Worm (Caenorhabditis elegans) whole organism, early embryonic: ENCODE measurements around the gene ufd-1.

Source experiments
- F13C5.2 ChIP-seq: sonication (generic microtip); optimal IDR thresholded peaks from 2 replicates; lab custom pipeline; 2017; ENCODE audit warnings: mild to moderate bottlenecking, missing genetic modification characterization, inconsistent platforms, missing compliant biosample characterization
- aly-1 ChIP-seq: sonication (generic microtip); optimal IDR thresholded peaks from 2 replicates; lab custom pipeline; 2016; ENCODE audit warnings: missing genetic modification characterization, missing compliant biosample characterization
- ama-1 ChIP-seq: fragments of 150-350 bp; optimal IDR thresholded peaks from 2 replicates; lab custom pipeline; 2014
- ceh-36 ChIP-seq: sonication (generic microtip); optimal IDR thresholded peaks from 2 replicates; lab custom pipeline; 2016; ENCODE audit warnings: missing genetic modification characterization, inconsistent platforms, missing compliant biosample characterization
- ets-7 ChIP-seq: sonication (generic microtip); optimal IDR thresholded peaks from 2 replicates; lab custom pipeline; 2016; ENCODE audit warnings: missing genotype, missing genetic modification characterization, missing compliant biosample characterization
- flt-1 ChIP-seq: fragments of 200-800 bp; sonication (Bioruptor generic); IDR thresholded peaks from 2 replicates; pipeline ENCODE4 v1.3.6; 2022; ENCODE audit warnings: missing genetic modification characterization, missing compliant biosample characterization
- hmg-4 ChIP-seq: fragments of 200-800 bp; sonication (Bioruptor generic); optimal IDR thresholded peaks from 2 replicates; lab custom pipeline; 2018; ENCODE audit warnings: mild to moderate bottlenecking, missing genetic modification characterization, missing compliant biosample characterization
- pes-1 ChIP-seq: fragments of 200-800 bp; sonication (Bioruptor generic); IDR thresholded peaks from 2 replicates; pipeline ENCODE4 v1.3.6; 2022; ENCODE audit warnings: missing genetic modification reagents, missing genetic modification characterization, missing compliant biosample characterization
- scrt-1 ChIP-seq: fragments of 200-800 bp; sonication (Bioruptor generic); IDR thresholded peaks from 2 replicates; pipeline ENCODE4 v1.3.6; 2022; ENCODE audit warnings: missing genetic modification characterization, missing compliant biosample characterization
- sea-1 ChIP-seq: fragments of 200-800 bp; sonication (Bioruptor generic); conservative IDR thresholded peaks from 2 replicates; pipeline ENCODE4 v1.3.6; 2022; ENCODE audit warnings: missing genetic modification characterization, missing compliant biosample characterization
- tbx-11 ChIP-seq: fragments of 200-800 bp; sonication (Bioruptor generic); IDR thresholded peaks from 2 replicates; pipeline ENCODE4 v1.3.6; 2022; ENCODE audit warnings: missing genetic modification characterization, missing compliant biosample characterization
- tra-4 ChIP-seq: sonication (generic microtip); optimal IDR thresholded peaks from 2 replicates; lab custom pipeline; 2017; ENCODE audit warnings: missing genetic modification characterization, missing compliant biosample characterization

- TF ChIP-seq scrt-1 (GFP tag; lab: Robert Waterston, UW) (no peak), hmg-4 (GFP tag; lab: Kevin White, UChicago) (no peak), F13C5.2 (tag; lab: Kevin White, UChicago) (no peak), tbx-11 (no peak), ama-1 (lab: Kevin White, UChicago) (no peak), pes-1 (GFP tag; lab: Robert Waterston, UW) (no peak), ets-7 (tag; lab: Kevin White, UChicago) (no peak), ceh-36 (tag; lab: Kevin White, UChicago) (no peak), tra-4 (tag; lab: Kevin White, UChicago) (no peak), flt-1 (GFP tag; lab: Robert Waterston, UW) (no peak), sea-1 (GFP tag; lab: Robert Waterston, UW) (no peak), aly-1 (tag; lab: Kevin White, UChicago) (no peak)
Measured at ce11 chrIV:12307720-12308119, 23.0 kb downstream of the ufd-1 start, which contains the start of gene oac-57.
